Fruit fly (Drosophila melanogaster) whole organism, pupa: Measurements from ENCODE around the gene CG33689.
A peak's percentile ranks its signal among the peaks of the same experiment; 100 is the strongest.

ENCODE experiments used
- CG12605 ChIP-seq: fragments of 200-800 bp; sonication (Bioruptor generic); IDR thresholded peaks from 2 replicates; pipeline ENCODE4 v1.3.6; 2022; ENCODE audit warnings: missing biosample characterization, missing genetic modification characterization
- CG14655 ChIP-seq: fragments of 200-800 bp; sonication (Bioruptor generic); optimal IDR thresholded peaks from 3 replicates; lab custom pipeline; 2017; ENCODE audit warnings: mild to moderate bottlenecking, missing biosample characterization, missing genetic modification reagents, missing genetic modification characterization
- CG34367 ChIP-seq: fragments of 200-800 bp; sonication (Bioruptor generic); optimal IDR thresholded peaks from 2 replicates; lab custom pipeline; 2018; ENCODE audit warnings: missing biosample characterization, mild to moderate bottlenecking, missing genetic modification characterization
- CG9948 ChIP-seq: fragments of 200-800 bp; sonication (Bioruptor generic); optimal IDR thresholded peaks from 2 replicates; lab custom pipeline; 2018; ENCODE audit warnings: missing biosample characterization, mild to moderate bottlenecking, missing genetic modification characterization, moderate library complexity
- D1 ChIP-seq: fragments of 200-800 bp; sonication (Bioruptor generic); optimal IDR thresholded peaks from 2 replicates; lab custom pipeline; 2018; ENCODE audit warnings: missing biosample characterization, mild to moderate bottlenecking, missing genetic modification characterization, moderate library complexity
- EcR ChIP-seq: fragments of 200-800 bp; sonication (Bioruptor generic); optimal IDR thresholded peaks from 3 replicates; lab custom pipeline; 2019; ENCODE audit warnings: missing biosample characterization, missing genetic modification characterization, mild to moderate bottlenecking, moderate library complexity, missing genetic modification reagents
- Pif1A ChIP-seq: fragments of 200-800 bp; sonication (Bioruptor generic); optimal IDR thresholded peaks from 3 replicates; lab custom pipeline; 2016; ENCODE audit warnings: missing biosample characterization, missing genetic modification characterization
- Snoo ChIP-seq: fragments of 200-800 bp; sonication (Bioruptor generic); optimal IDR thresholded peaks from 3 replicates; lab custom pipeline; 2017; ENCODE audit warnings: missing biosample characterization, mild to moderate bottlenecking, missing genetic modification characterization, inconsistent platforms
- fd96Ca ChIP-seq: fragments of 200-800 bp; sonication (Bioruptor generic); IDR thresholded peaks from 3 replicates; pipeline ENCODE4 v1.3.6; 2022; ENCODE audit warnings: missing biosample characterization, missing genetic modification characterization

CG33689 gene

DNA sequence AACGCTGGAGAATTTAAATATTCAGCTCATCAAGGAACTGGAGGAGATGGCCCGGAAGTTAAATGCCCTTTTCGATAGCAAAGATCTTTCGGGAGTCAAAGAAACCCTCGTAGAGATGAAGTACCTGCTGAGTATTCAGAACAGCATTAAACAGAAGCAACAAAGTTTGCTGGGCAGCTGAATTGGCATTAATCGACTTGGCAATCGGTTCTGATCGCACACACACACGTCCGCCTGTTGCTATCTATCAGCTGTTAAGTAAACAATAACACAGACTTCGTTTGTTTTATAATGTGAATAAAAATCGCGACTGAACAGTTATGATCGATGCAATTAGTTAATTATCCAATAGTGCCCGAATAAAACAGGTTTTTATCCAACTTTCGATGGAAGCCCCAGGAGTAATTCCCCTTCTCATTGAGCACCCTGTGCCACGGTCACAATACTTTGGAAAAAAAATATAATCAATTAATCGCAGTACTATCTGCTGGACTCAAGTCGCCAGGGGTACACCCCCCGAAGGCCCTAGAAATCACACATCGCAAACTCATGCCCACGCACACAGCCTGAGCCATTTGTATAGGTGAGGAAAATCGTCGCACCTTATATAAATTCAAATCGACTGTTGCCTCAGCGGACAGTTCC lies 33.9 kb downstream of the CG33689 start:
- TF ChIP-seq CG34367 (tag; lab: Kevin White, UChicago) (no peak), CG12605 (GFP tag; lab: Robert Waterston, UW) (0 out of 2 replicates have a peak, but pooled peaks have one; percentile 45), D1 (tag; lab: Kevin White, UChicago) (no peak)

DNA sequence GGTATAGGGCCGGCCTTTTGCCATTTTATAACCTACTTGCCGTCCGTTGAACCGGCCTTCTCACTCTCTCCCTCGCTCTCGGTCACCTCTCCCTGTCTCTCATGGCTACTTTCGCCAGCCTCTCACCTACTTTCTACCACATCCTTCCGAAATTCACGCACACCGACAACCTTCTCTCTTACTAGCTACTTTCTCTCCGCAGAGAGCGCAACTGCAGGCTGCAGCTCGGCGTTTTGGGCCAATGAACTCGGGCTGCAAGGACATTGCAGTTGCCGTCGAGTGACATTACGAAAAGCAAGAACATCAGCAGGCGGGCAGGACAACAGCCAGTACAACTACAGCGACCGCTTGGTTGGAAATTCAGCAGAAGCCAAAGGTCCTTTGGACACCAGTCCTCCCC lies 41.3 kb downstream of the CG33689 start:
- no peak for TF ChIP-seq Snoo (tag; lab: Kevin White, UChicago)
- peak; percentile 79 for TF ChIP-seq EcR
- TF ChIP-seq CG9948 (tag; lab: Kevin White, UChicago) = no peak
- TF ChIP-seq fd96Ca (GFP tag; lab: Robert Waterston, UW) = no peak
- no peak for TF ChIP-seq CG12605 (GFP tag; lab: Robert Waterston, UW)
- TF ChIP-seq CG14655 (GFP tag; lab: Kevin White, UChicago) = no peak
- TF ChIP-seq Pif1A (GFP tag; lab: Kevin White, UChicago) = no peak
- TF ChIP-seq CG34367 (tag; lab: Kevin White, UChicago) = no peak
